Fruit fly (Drosophila melanogaster) whole organism, embryonic: ENCODE results near the gene CG42375.

ENCODE experiments used
- Atf3 ChIP-seq: fragments of 200-800 bp; sonication (Bioruptor generic); optimal IDR thresholded peaks from 3 replicates; lab custom pipeline; 2016; ENCODE audit warnings: missing biosample characterization, missing genetic modification characterization
- Awh ChIP-seq: fragments of 200-800 bp; sonication (Bioruptor generic); IDR thresholded peaks from 2 replicates; pipeline ENCODE4, ENCODE4 v1.3.6; 2022; ENCODE audit warnings: missing biosample characterization, missing genetic modification characterization
- BEAF-32 ChIP-seq: fragments of 200-800 bp; sonication (Bioruptor generic); optimal IDR thresholded peaks from 3 replicates; lab custom pipeline; 2017; ENCODE audit warnings: missing biosample characterization, missing genetic modification characterization, mild to moderate bottlenecking, moderate library complexity, missing genetic modification reagents
- CG10979 ChIP-seq: fragments of 200-800 bp; sonication (Bioruptor generic); optimal IDR thresholded peaks from 2 replicates; lab custom pipeline; 2018; ENCODE audit warnings: missing biosample characterization, mild to moderate bottlenecking, missing genetic modification characterization, moderate library complexity
- CG11504 ChIP-seq: fragments of 200-800 bp; sonication (Bioruptor generic); optimal IDR thresholded peaks from 3 replicates; lab custom pipeline; 2019; ENCODE audit warnings: missing biosample characterization, mild to moderate bottlenecking, missing genetic modification characterization, moderate library complexity
- CG11560 ChIP-seq: fragments of 200-800 bp; sonication (Bioruptor generic); IDR thresholded peaks from 3 replicates; pipeline ENCODE4 v1.3.6; 2022; ENCODE audit warnings: missing biosample characterization, missing genetic modification characterization
- CG14050 ChIP-seq: fragments of 200-800 bp; sonication (Bioruptor generic); IDR thresholded peaks from 3 replicates; pipeline ENCODE4 v1.3.6; 2022; ENCODE audit warnings: missing biosample characterization, missing genetic modification characterization
- CG17359 ChIP-seq: fragments of 200-800 bp; sonication (Bioruptor generic); optimal IDR thresholded peaks from 3 replicates; lab custom pipeline; 2018; ENCODE audit warnings: missing biosample characterization, mild to moderate bottlenecking, missing genetic modification characterization, moderate library complexity
- CG17829 ChIP-seq: fragments of 200-800 bp; optimal IDR thresholded peaks from 2 replicates; lab custom pipeline; 2019; ENCODE audit warnings: missing biosample characterization, mild to moderate bottlenecking, missing genetic modification characterization, moderate library complexity
- CG18262 ChIP-seq: fragments of 200-800 bp; optimal IDR thresholded peaks from 3 replicates; lab custom pipeline; 2019; ENCODE audit warnings: missing biosample characterization, mild to moderate bottlenecking, missing genetic modification characterization, moderate library complexity
- CG31365 ChIP-seq: fragments of 200-800 bp; sonication (Bioruptor generic); optimal IDR thresholded peaks from 2 replicates; lab custom pipeline; 2018; ENCODE audit warnings: missing biosample characterization, mild to moderate bottlenecking, missing genetic modification characterization
- CG31388 ChIP-seq: fragments of 200-800 bp; sonication (Bioruptor generic); optimal IDR thresholded peaks from 2 replicates; lab custom pipeline; 2016; ENCODE audit warnings: missing biosample characterization, missing genetic modification characterization
- CG32532 ChIP-seq: fragments of 200-800 bp; sonication (Bioruptor generic); IDR thresholded peaks from 2 replicates; pipeline ENCODE4 v1.3.6; 2022; ENCODE audit warnings: missing biosample characterization, missing genetic modification characterization
- CG4730 ChIP-seq: fragments of 200-800 bp; sonication (Bioruptor generic); IDR thresholded peaks from 2 replicates; pipeline ENCODE4 v1.3.6; 2022; ENCODE audit warnings: missing biosample characterization, missing genetic modification characterization
- CG5245 ChIP-seq: fragments of 200-800 bp; sonication (Bioruptor generic); optimal IDR thresholded peaks from 3 replicates; lab custom pipeline; 2016; ENCODE audit warnings: missing biosample characterization, missing genetic modification characterization
- CG6654 ChIP-seq: fragments of 200-800 bp; sonication (Bioruptor generic); optimal IDR thresholded peaks from 2 replicates; lab custom pipeline; 2017; ENCODE audit warnings: missing biosample characterization, mild to moderate bottlenecking, missing genetic modification characterization
- CG8089 ChIP-seq: fragments of 200-800 bp; sonication (Bioruptor generic); optimal IDR thresholded peaks from 3 replicates; lab custom pipeline; 2016; ENCODE audit warnings: missing biosample characterization, missing genetic modification characterization
- CG8281 ChIP-seq: fragments of 200-800 bp; sonication (Bioruptor generic); optimal IDR thresholded peaks from 2 replicates; lab custom pipeline; 2018; ENCODE audit warnings: missing biosample characterization, mild to moderate bottlenecking, missing genetic modification characterization, moderate library complexity
- Camta ChIP-seq: fragments of 200-800 bp; sonication (Bioruptor generic); optimal IDR thresholded peaks from 2 replicates; lab custom pipeline; 2016; ENCODE audit warnings: missing biosample characterization, missing genetic modification characterization
- Doc3 ChIP-seq: fragments of 200-800 bp; sonication (Bioruptor generic); IDR thresholded peaks from 3 replicates; pipeline ENCODE4 v1.3.6; 2022; ENCODE audit warnings: missing biosample characterization, missing genetic modification characterization; ENCODE audit not compliant: partially characterized antibody
- Drgx ChIP-seq: fragments of 200-800 bp; sonication (Bioruptor generic); IDR thresholded peaks from 2 replicates; pipeline ENCODE4 v1.3.6; 2022; ENCODE audit warnings: missing biosample characterization, missing genetic modification characterization
- ERR ChIP-seq: fragments of 200-800 bp; sonication (Bioruptor generic); optimal IDR thresholded peaks from 2 replicates; lab custom pipeline; 2016; ENCODE audit warnings: missing biosample characterization, missing genetic modification characterization
- Eip74EF ChIP-seq, 2 experiments: fragments of 200-800 bp in 1 of 2; fragments of >200 bp in 1 of 2; sonication (Bioruptor generic) in 1 of 2; optimal IDR thresholded peaks; 2 replicates each; lab custom pipeline; 2017 to 2019; ENCODE audit warnings: missing biosample characterization in 2 of 2, missing genetic modification characterization in 2 of 2, mild to moderate bottlenecking in 1 of 2, moderate library complexity in 1 of 2
- Fer3 ChIP-seq: fragments of 200-800 bp; sonication (Bioruptor generic); optimal IDR thresholded peaks from 2 replicates; lab custom pipeline; 2018; ENCODE audit warnings: missing biosample characterization, mild to moderate bottlenecking, missing genetic modification characterization, moderate library complexity
- Hey ChIP-seq: fragments of 200-800 bp; sonication (Bioruptor generic); optimal IDR thresholded peaks from 3 replicates; lab custom pipeline; 2018; ENCODE audit warnings: missing biosample characterization, mild to moderate bottlenecking, missing genetic modification characterization
- HmgD ChIP-seq: fragments of 200-800 bp; sonication (Bioruptor generic); optimal IDR thresholded peaks from 3 replicates; lab custom pipeline; 2016; ENCODE audit warnings: missing biosample characterization, missing genetic modification characterization
- HmgZ ChIP-seq: fragments of 200-800 bp; sonication (Bioruptor generic); optimal IDR thresholded peaks from 2 replicates; lab custom pipeline; 2018; ENCODE audit warnings: missing biosample characterization, mild to moderate bottlenecking, missing genetic modification characterization
- Hmx ChIP-seq: fragments of 200-800 bp; sonication (Bioruptor generic); optimal IDR thresholded peaks from 2 replicates; lab custom pipeline; 2016; ENCODE audit warnings: missing biosample characterization, missing genetic modification characterization
- Mes4 ChIP-seq: fragments of 200-800 bp; sonication (Bioruptor generic); optimal IDR thresholded peaks from 2 replicates; lab custom pipeline; 2016; ENCODE audit warnings: missing biosample characterization, missing genetic modification characterization
- Myb ChIP-seq: fragments of 200-800 bp; sonication (Bioruptor generic); optimal IDR thresholded peaks from 2 replicates; lab custom pipeline; 2016; ENCODE audit warnings: missing biosample characterization, missing genetic modification characterization
- NFAT ChIP-seq: fragments of 200-800 bp; sonication (Bioruptor generic); IDR thresholded peaks from 2 replicates; pipeline ENCODE4 v1.3.6; 2022; ENCODE audit warnings: missing biosample characterization, missing genetic modification characterization
- Optix ChIP-seq: fragments of 200-800 bp; sonication (Bioruptor generic); IDR thresholded peaks from 3 replicates; pipeline ENCODE4 v1.3.6; 2022; ENCODE audit warnings: missing biosample characterization, missing genetic modification characterization
- PHDP ChIP-seq: fragments of 200-800 bp; sonication (Bioruptor generic); optimal IDR thresholded peaks from 3 replicates; lab custom pipeline; 2018; ENCODE audit warnings: missing biosample characterization, mild to moderate bottlenecking, missing genetic modification characterization, moderate library complexity
- Poxn ChIP-seq: fragments of 200-800 bp; sonication (Bioruptor generic); IDR thresholded peaks from 2 replicates; pipeline ENCODE4 v1.3.6; 2022; ENCODE audit warnings: missing biosample characterization, missing genetic modification characterization
- Ravus ChIP-seq: fragments of 200-800 bp; sonication (Bioruptor generic); IDR thresholded peaks from 2 replicates; pipeline ENCODE4 v1.3.6; 2022; ENCODE audit warnings: missing biosample characterization, missing genetic modification characterization
- Tbp ChIP-seq: fragments of >200 bp; optimal IDR thresholded peaks from 2 replicates; lab custom pipeline; 2018; ENCODE audit warnings: missing biosample characterization, missing genetic modification characterization
- ac ChIP-seq: fragments of 200-800 bp; sonication (Bioruptor generic); optimal IDR thresholded peaks from 3 replicates; lab custom pipeline; 2017; ENCODE audit warnings: missing biosample characterization, mild to moderate bottlenecking, missing genetic modification characterization
- ap ChIP-seq: fragments of 200-800 bp; sonication (Bioruptor generic); IDR thresholded peaks from 2 replicates; pipeline ENCODE4 v1.3.6; 2022; ENCODE audit warnings: missing biosample characterization, missing genetic modification characterization
- bbx ChIP-seq: fragments of 200-800 bp; sonication (Bioruptor generic); IDR thresholded peaks from 2 replicates; pipeline ENCODE4 v1.3.6; 2022; ENCODE audit warnings: missing biosample characterization, missing genetic modification characterization; ENCODE audit not compliant: partially characterized antibody
- bigmax ChIP-seq: fragments of 200-800 bp; sonication (Bioruptor generic); optimal IDR thresholded peaks from 2 replicates; lab custom pipeline; 2018; ENCODE audit warnings: missing biosample characterization, mild to moderate bottlenecking, missing genetic modification characterization
- bowl ChIP-seq: fragments of 200-800 bp; sonication (Bioruptor generic); IDR thresholded peaks from 2 replicates; pipeline ENCODE4 v1.3.6; 2022; ENCODE audit warnings: missing biosample characterization, missing genetic modification characterization
- en ChIP-seq: fragments of 200-800 bp; sonication (Bioruptor generic); optimal IDR thresholded peaks from 2 replicates; lab custom pipeline; 2016; ENCODE audit warnings: missing biosample characterization, missing genetic modification characterization
- kah ChIP-seq: fragments of 200-800 bp; sonication (Bioruptor generic); optimal IDR thresholded peaks from 2 replicates; lab custom pipeline; 2018; ENCODE audit warnings: missing biosample characterization, mild to moderate bottlenecking, missing genetic modification characterization
- prd ChIP-seq, 3 experiments: fragments of >200 bp in 2 of 3; fragments of 200-800 bp in 1 of 3; sonication (Bioruptor generic) in 1 of 3; optimal IDR thresholded peaks in 2 of 3; IDR thresholded peaks in 1 of 3; 2 replicates in 2 of 3; 3 replicates in 1 of 3; pipeline versions ENCODE4 v1.3.6 to Lab custom; 2017 to 2022; ENCODE audit warnings: missing biosample characterization in 1 of 3, missing genetic modification characterization in 1 of 3
- rib ChIP-seq: fragments of 200-800 bp; sonication (Bioruptor generic); IDR thresholded peaks from 2 replicates; pipeline ENCODE4 v1.3.6; 2022; ENCODE audit warnings: missing biosample characterization, missing genetic modification characterization
- row ChIP-seq: fragments of 200-800 bp; sonication (Bioruptor generic); IDR thresholded peaks from 3 replicates; pipeline ENCODE4 v1.3.6; 2022; ENCODE audit warnings: missing biosample characterization, missing genetic modification characterization
- salm ChIP-seq: fragments of 200-800 bp; sonication (Bioruptor generic); optimal IDR thresholded peaks from 2 replicates; lab custom pipeline; 2018; ENCODE audit warnings: missing biosample characterization, mild to moderate bottlenecking, missing genetic modification characterization
- tin ChIP-seq: fragments of 200-800 bp; sonication (Bioruptor generic); optimal IDR thresholded peaks from 3 replicates; lab custom pipeline; 2016; ENCODE audit warnings: missing biosample characterization, missing genetic modification characterization
- vnd ChIP-seq: fragments of 200-800 bp; sonication (Bioruptor generic); IDR thresholded peaks from 3 replicates; pipeline ENCODE4 v1.3.6; 2022; ENCODE audit warnings: missing biosample characterization, missing genetic modification characterization; ENCODE audit not compliant: partially characterized antibody
- zen ChIP-seq: fragments of 200-800 bp; sonication (Bioruptor generic); optimal IDR thresholded peaks from 3 replicates; lab custom pipeline; 2018; ENCODE audit warnings: missing biosample characterization, mild to moderate bottlenecking, missing genetic modification characterization, moderate library complexity
- zfh1 ChIP-seq: fragments of 200-800 bp; sonication (Bioruptor generic); IDR thresholded peaks from 3 replicates; pipeline ENCODE4 v1.3.6; 2022; ENCODE audit warnings: missing biosample characterization, missing genetic modification characterization

The CG42375 gene

dm6 chr3R:13800430-13800848 is 21.0 kb downstream of the CG42375 start (continued):
- TF ChIP-seq Drgx (GFP tag; lab: Robert Waterston, UW) (peak; percentile 87), Hmx (peak; percentile 39), CG31388 (GFP tag; lab: Kevin White, UChicago) (peak; percentile 73), ac (GFP tag; lab: Kevin White, UChicago) (peak; percentile 39), CG5245 (peak; percentile 78), BEAF-32 (GFP tag; lab: Kevin White, UChicago) (no peak), Fer3 (tag; lab: Kevin White, UChicago) (peak; percentile 91), zen (tag; lab: Kevin White, UChicago) (peak; percentile 78), Myb (GFP tag; lab: Kevin White, UChicago) (peak; percentile 35), CG8281 (peak; percentile 63), rib (peak; percentile 89), row (GFP tag; lab: Robert Waterston, UW) (peak; percentile 96), Tbp (GFP tag; lab: Kevin White, UChicago) (no peak), CG31365 (tag; lab: Kevin White, UChicago) (peak; percentile 37), ERR (GFP tag; lab: Kevin White, UChicago) (no peak), Awh (GFP tag; lab: Robert Waterston, UW) (peak; percentile 93), tin (peak; percentile 92), Camta (GFP tag; lab: Kevin White, UChicago) (peak; percentile 52), HmgD (GFP tag; lab: Kevin White, UChicago) (no peak), CG17829 (peak; percentile 77), ap (GFP tag; lab: Robert Waterston, UW) (peak; percentile 91), CG17359 (tag; lab: Kevin White, UChicago) (peak; percentile 91), CG4730 (GFP tag; lab: Robert Waterston, UW) (peak; percentile 93), CG32532 (GFP tag; lab: Robert Waterston, UW) (peak; percentile 95), en (GFP tag; lab: Kevin White, UChicago) (peak; percentile 21), kah (GFP tag; lab: Kevin White, UChicago) (peak; percentile 76), CG14050 (peak; percentile 90), Poxn (GFP tag; lab: Robert Waterston, UW) (peak; percentile 70), Doc3 (GFP tag; lab: Robert Waterston, UW) (no peak), bbx (GFP tag; lab: Robert Waterston, UW) (no peak; the same call in 1 of the 2 replicates), Mes4 (GFP tag; lab: Kevin White, UChicago) (peak; percentile 16), PHDP (tag; lab: Kevin White, UChicago) (peak; percentile 93), NFAT (peak; percentile 74), CG18262 (tag; lab: Kevin White, UChicago) (peak; percentile 79), CG6654 (GFP tag; lab: Kevin White, UChicago) (peak; percentile 67), bigmax (no peak), Ravus (peak; percentile 72), HmgZ (tag; lab: Kevin White, UChicago) (peak; percentile 89), CG8089 (GFP tag; lab: Kevin White, UChicago) (no peak), CG10979 (tag; lab: Kevin White, UChicago) (peak; percentile 90), Atf3 (GFP tag; lab: Kevin White, UChicago) (peak; percentile 16), bowl (GFP tag; lab: Robert Waterston, UW) (peak; percentile 86; the same call in 1 of the 2 replicates), Eip74EF (GFP tag; optimal IDR thresholded peaks at IDR 0.05; lab: Kevin White, UChicago) (peak in 1 of 2 experiments; percentile 84), salm (tag; lab: Kevin White, UChicago) (peak; percentile 70), CG11560 (tag; lab: Robert Waterston, UW) (peak; percentile 73; the same call in 2 of the 3 replicates), prd (optimal IDR thresholded peaks at IDR 0.05; lab: Kevin White, UChicago) (no peak), prd (GFP tag; IDR thresholded peaks at IDR 0.05; lab: Robert Waterston, UW) (peak; percentile 94), Hey (tag; lab: Kevin White, UChicago) (no peak), zfh1 (GFP tag; lab: Robert Waterston, UW) (peak; percentile 91), Optix (GFP tag; lab: Robert Waterston, UW) (peak; percentile 89), CG11504 (tag; lab: Kevin White, UChicago) (peak; percentile 91), vnd (GFP tag; lab: Robert Waterston, UW) (no peak)
